Worm (Caenorhabditis elegans) whole organism, late embryonic: Measurements from ENCODE around the gene C24A8.6.

Experiments
- ceh-14 ChIP-seq: sonication (generic microtip); optimal IDR thresholded peaks from 2 replicates; lab custom pipeline; 2016; ENCODE audit warnings: missing genotype, missing genetic modification characterization, missing compliant biosample characterization
- ceh-9 ChIP-seq: sonication (generic microtip); optimal IDR thresholded peaks from 2 replicates; lab custom pipeline; 2016; ENCODE audit warnings: mild to moderate bottlenecking, missing genetic modification characterization, inconsistent platforms, missing compliant biosample characterization
- dve-1 ChIP-seq: sonication (generic microtip); optimal IDR thresholded peaks from 2 replicates; lab custom pipeline; 2017; ENCODE audit warnings: antibody characterized with exemption, mild to moderate bottlenecking, missing genetic modification characterization, missing compliant biosample characterization
- fkh-10 ChIP-seq: fragments of 150-350 bp; optimal IDR thresholded peaks from 2 replicates; lab custom pipeline; 2014; ENCODE audit warnings: missing biosample characterization, missing genetic modification reagents, missing genetic modification characterization
- lin-11 ChIP-seq: fragments of 200-800 bp; sonication (Bioruptor generic); optimal IDR thresholded peaks from 2 replicates; lab custom pipeline; 2018; ENCODE audit warnings: mild to moderate bottlenecking, missing genetic modification characterization, missing compliant biosample characterization
- pha-4 ChIP-seq: fragments of 150-350 bp; optimal IDR thresholded peaks from 2 replicates; lab custom pipeline; 2018; ENCODE audit warnings: missing biosample characterization, missing genetic modification reagents, missing genetic modification characterization
- ref-2 ChIP-seq: sonication (generic microtip); optimal IDR thresholded peaks from 2 replicates; lab custom pipeline; 2016; ENCODE audit warnings: missing genetic modification characterization, missing compliant biosample characterization
- ttx-3 ChIP-seq: sonication (generic microtip); optimal IDR thresholded peaks from 2 replicates; lab custom pipeline; 2016; ENCODE audit warnings: missing genetic modification reagents, missing genetic modification characterization, missing compliant biosample characterization
- unc-3 ChIP-seq, 2 experiments: fragments of 200-800 bp in 1 of 2; sonication (Bioruptor generic) in 1 of 2; sonication (generic microtip) in 1 of 2; conservative IDR thresholded peaks in 1 of 2; optimal IDR thresholded peaks in 1 of 2; 2 replicates each; pipeline versions ENCODE4 v1.3.6 to Lab custom; 2016 to 2022; ENCODE audit warnings: missing compliant biosample characterization in 2 of 2, missing genetic modification characterization in 2 of 2, missing genetic modification reagents in 1 of 2

- TF ChIP-seq unc-3 (GFP tag; conservative IDR thresholded peaks at IDR 0.05; lab: Robert Waterston, UW) (no peak), unc-3 (tag; optimal IDR thresholded peaks at IDR 0.05; lab: Kevin White, UChicago) (no peak), dve-1 (no peak), pha-4 (no peak), ceh-9 (no peak), lin-11 (tag; lab: Kevin White, UChicago) (no peak), ttx-3 (no peak), ceh-14 (tag; lab: Kevin White, UChicago) (no peak), fkh-10 (no peak), ref-2 (no peak)
Observed at ce11 chrX:4373123-4373522, 40.9 kb upstream of the C24A8.6 start, which contains the start of gene R160.6.
